Fruit fly (Drosophila melanogaster): ENCODE data around the gene CG3213.

Gene CG3213

dm6 chr2L:3478034-3478880, 41.2 kb downstream of the CG3213 start, which contains the start of gene Thor (continued):
- TF ChIP-seq CG18619 (GFP tag; optimal IDR thresholded peaks at IDR 0.05), result peak; percentile 67
- TF ChIP-seq hkb (optimal IDR thresholded peaks at IDR 0.05), result no peak
- TF ChIP-seq hkb (GFP tag; IDR thresholded peaks at IDR 0.05), result peak; percentile 71
- TF ChIP-seq lola (GFP tag; optimal IDR thresholded peaks at IDR 0.05), result no peak
- peak; percentile 92 for TF ChIP-seq lab (GFP tag; optimal IDR thresholded peaks at IDR 0.05)
- TF ChIP-seq CG11723 (GFP tag; optimal IDR thresholded peaks at IDR 0.05), result peak; percentile 50
- peak; percentile 53 for TF ChIP-seq slp2 (GFP tag; optimal IDR thresholded peaks at IDR 0.05)
- peak; percentile 53; the same call in 1 of the 2 replicates for TF ChIP-seq CG11696 (GFP tag; IDR thresholded peaks at IDR 0.05)
- peak; percentile 22 for TF ChIP-seq Nf-YB (GFP tag; optimal IDR thresholded peaks at IDR 0.05)
- peak; percentile 53; the same call in 1 of the 2 replicates for TF ChIP-seq Nf-YA (GFP tag; IDR thresholded peaks at IDR 0.05)
- TF ChIP-seq CG2875 (GFP tag; optimal IDR thresholded peaks at IDR 0.05), result peak; percentile 66
- peak; percentile 76 for TF ChIP-seq CG1024 (GFP tag; IDR thresholded peaks at IDR 0.05)
- peak; percentile 13 for TF ChIP-seq CG4820 (GFP tag; optimal IDR thresholded peaks at IDR 0.05)
- TF ChIP-seq sens (GFP tag), result peak; percentile 90
- peak; percentile 76 for TF ChIP-seq btn (GFP tag; optimal IDR thresholded peaks at IDR 0.05)
- TF ChIP-seq pnt (GFP tag; optimal IDR thresholded peaks at IDR 0.05), result peak; percentile 26
- no peak; the same call in 2 of the 3 replicates for TF ChIP-seq CG11093 (GFP tag; IDR thresholded peaks at IDR 0.05)
- peak; percentile 75 for TF ChIP-seq lbe (GFP tag; optimal IDR thresholded peaks at IDR 0.05)
- peak; percentile 96 for TF ChIP-seq NFAT (GFP tag; IDR thresholded peaks at IDR 0.05)
- TF ChIP-seq Xbp1 (GFP tag; optimal IDR thresholded peaks at IDR 0.05), result peak; percentile 35
- TF ChIP-seq Rfx (GFP tag; IDR thresholded peaks at IDR 0.05), result peak; percentile 74; the same call in 1 of the 2 replicates
- TF ChIP-seq onecut (GFP tag; IDR thresholded peaks at IDR 0.05), result peak; percentile 69
- TF ChIP-seq Camta (GFP tag; optimal IDR thresholded peaks at IDR 0.05), result peak; percentile 66
- TF ChIP-seq Blimp-1 (GFP tag; optimal IDR thresholded peaks at IDR 0.05), result peak; percentile 58
- TF ChIP-seq Ets97D (GFP tag; optimal IDR thresholded peaks at IDR 0.05), result no peak
- TF ChIP-seq CG15479 (GFP tag; optimal IDR thresholded peaks at IDR 0.05), result no peak
- TF ChIP-seq CG2129 (GFP tag; IDR thresholded peaks at IDR 0.05; ENCODE audit: partially characterized antibody), result no peak
- TF ChIP-seq bsh (GFP tag; optimal IDR thresholded peaks at IDR 0.05), result peak; percentile 45 to 46
- TF ChIP-seq ash1 (GFP tag; optimal IDR thresholded peaks at IDR 0.05), result peak; percentile 77
- TF ChIP-seq Dref (GFP tag; IDR thresholded peaks at IDR 0.05), result no peak
- TF ChIP-seq vnd (GFP tag; IDR thresholded peaks at IDR 0.05; ENCODE audit: partially characterized antibody), result no peak
- no peak for TF ChIP-seq CG12942 (GFP tag; optimal IDR thresholded peaks at IDR 0.05)
- TF ChIP-seq Awh (GFP tag; IDR thresholded peaks at IDR 0.05), result peak; percentile 87
- peak; percentile 72 for TF ChIP-seq CG4328 (GFP tag; optimal IDR thresholded peaks at IDR 0.05)
- TF ChIP-seq CG11560 (tag; IDR thresholded peaks at IDR 0.05), result no peak
- TF ChIP-seq D19A (tag; optimal IDR thresholded peaks at IDR 0.05), result peak; percentile 45
- TF ChIP-seq grn (GFP tag; optimal IDR thresholded peaks at IDR 0.05), result peak; percentile 40
- TF ChIP-seq Ada2b (GFP tag; IDR thresholded peaks at IDR 0.05), result peak; percentile 44
- TF ChIP-seq CG17186 (GFP tag; optimal IDR thresholded peaks at IDR 0.05), result no peak
- TF ChIP-seq CG14965 (GFP tag; optimal IDR thresholded peaks at IDR 0.05; ENCODE audit: borderline replicate concordance), result peak; percentile 41
- no peak for TF ChIP-seq zen (tag; optimal IDR thresholded peaks at IDR 0.05)
- TF ChIP-seq sob (GFP tag; IDR thresholded peaks at IDR 0.05), result peak; percentile 76
- peak; percentile 62 for TF ChIP-seq shn (GFP tag; optimal IDR thresholded peaks at IDR 0.05)
- peak; percentile 86 for TF ChIP-seq seq (GFP tag; IDR thresholded peaks at IDR 0.05)
- no peak for TF ChIP-seq hb (GFP tag; IDR thresholded peaks at IDR 0.05; ENCODE audit: partially characterized antibody)
- TF ChIP-seq trh (GFP tag; optimal IDR thresholded peaks at IDR 0.05), result peak; percentile 17
- TF ChIP-seq Atf-2 (GFP tag; optimal IDR thresholded peaks at IDR 0.05), result peak; percentile 50
- peak; percentile 25 for TF ChIP-seq Dek (tag; optimal IDR thresholded peaks at IDR 0.05)
- TF ChIP-seq CG13123 (GFP tag; optimal IDR thresholded peaks at IDR 0.05), result peak; percentile 31

All from whole organism, embryonic.